Worm (Caenorhabditis elegans) whole organism, L1 larva: ENCODE data around the gene trpp-3.

Source experiments
- dpl-1 ChIP-seq, 3 experiments: fragments of 150-350 bp in 2 of 3; sonication (generic microtip) in 1 of 3; optimal IDR thresholded peaks; 2 replicates each; lab custom pipeline; 2014 to 2017; ENCODE audit warnings: missing biosample characterization in 3 of 3, missing genetic modification characterization in 3 of 3, missing genetic modification reagents in 3 of 3
- jun-1 ChIP-seq: fragments of 150-350 bp; optimal IDR thresholded peaks from 2 replicates; lab custom pipeline; 2014; ENCODE audit warnings: missing biosample characterization, missing genetic modification reagents, missing genetic modification characterization
- lsy-2 ChIP-seq, 2 experiments: fragments of 150-350 bp; optimal IDR thresholded peaks; 2 replicates each; lab custom pipeline; 2014; ENCODE audit warnings: missing biosample characterization in 2 of 2, missing genetic modification characterization in 2 of 2
- nhr-19 ChIP-seq: fragments of 200-800 bp; sonication (Bioruptor generic); conservative IDR thresholded peaks from 2 replicates; pipeline ENCODE4 v1.3.6; 2022; ENCODE audit warnings: missing genetic modification characterization, missing compliant biosample characterization
- unc-62 ChIP-seq: fragments of 150-350 bp; optimal IDR thresholded peaks from 2 replicates; lab custom pipeline; 2014; ENCODE audit warnings: missing biosample characterization, missing genetic modification reagents, missing genetic modification characterization

ce11 chrIII:9488027-9488426 is 37.3 kb upstream of the trpp-3 start:
- TF ChIP-seq lsy-2 (tag; optimal IDR thresholded peaks at IDR 0.05; lab: Kevin White, UChicago) (no peak), jun-1 (tag; lab: Kevin White, UChicago) (no peak), nhr-19 (GFP tag; lab: Robert Waterston, UW) (no peak), unc-62 (no peak), dpl-1 (GFP tag; optimal IDR thresholded peaks at IDR 0.05; lab: Kevin White, UChicago) (no peak)
